Fruit fly (Drosophila melanogaster): ENCODE measurements around the gene Est-Q.

The Est-Q gene

dm6 chr3L:21524071-21524889, 23.1 kb downstream of the Est-Q start:
- TF ChIP-seq CG17801 (GFP tag; optimal IDR thresholded peaks at IDR 0.05; ENCODE audit: partially characterized antibody) = no peak

- no peak for TF ChIP-seq CG17801 (GFP tag; optimal IDR thresholded peaks at IDR 0.05; ENCODE audit: partially characterized antibody)
Observed at dm6 chr3L:21529108-21529507, 27.9 kb downstream of the Est-Q start, which contains the start of gene Arv1. Gene Arv1 (minus strand): TSS chr3L:21529333.

- TF ChIP-seq CG17801 (GFP tag; optimal IDR thresholded peaks at IDR 0.05; ENCODE audit: partially characterized antibody) = peak; percentile 62
Observed at dm6 chr3L:21533270-21533948, 32.2 kb downstream of the Est-Q start, which contains the start of gene Mkrn1. Gene Mkrn1 (minus strand): TSS chr3L:21533713.

DNA sequence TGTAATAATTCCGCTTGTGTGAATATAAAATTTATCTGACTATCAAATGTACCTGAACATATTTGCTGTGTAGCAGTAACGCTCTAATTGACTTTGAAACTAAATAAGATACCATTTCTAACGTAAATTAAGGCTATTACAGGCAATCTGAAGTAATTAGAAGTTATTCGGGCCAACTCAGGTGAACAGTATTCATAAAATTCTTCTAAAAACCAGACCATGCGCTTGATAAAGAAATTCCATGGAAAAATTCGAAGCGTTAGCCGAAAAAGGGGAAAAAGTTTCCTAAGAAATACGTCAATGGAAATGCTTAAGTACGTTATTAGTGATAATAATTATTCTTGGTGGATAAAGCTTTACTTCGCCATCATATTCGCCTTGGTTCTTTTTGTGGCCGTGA, 33.1 kb downstream of the Est-Q start, which contains the start of gene ppk5:
Gene ppk5, plus strand, starts transcription at position 301 of the 400 bp plus-strand sequence.
- TF ChIP-seq CG17801 (GFP tag; optimal IDR thresholded peaks at IDR 0.05; ENCODE audit: partially characterized antibody) = no peak

DNA sequence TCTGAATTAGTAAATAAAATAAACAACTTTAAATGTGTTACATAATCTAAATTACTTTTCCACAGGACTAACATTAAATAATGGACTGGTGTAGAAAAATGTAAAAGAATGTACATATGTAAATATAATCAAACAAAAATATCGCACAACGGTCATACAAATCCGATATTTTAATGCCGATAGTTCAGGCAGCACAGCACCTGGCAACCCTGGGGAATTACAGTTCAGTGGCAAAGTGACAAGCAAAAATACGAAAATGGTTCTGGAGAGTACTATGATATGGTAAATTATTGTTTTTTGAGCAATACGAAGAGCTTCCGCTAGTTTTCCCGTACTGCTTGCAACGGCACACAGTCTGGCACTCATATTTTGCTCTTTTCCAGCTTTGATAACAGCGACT, 35.6 kb downstream of the Est-Q start, which contains the start of gene Rpn10:
Gene Rpn10, plus strand, starts transcription at position 144 of the 400 bp plus-strand sequence.
- no peak for TF ChIP-seq CG17801 (GFP tag; optimal IDR thresholded peaks at IDR 0.05; ENCODE audit: partially characterized antibody)

- no peak for TF ChIP-seq CG17801 (GFP tag; optimal IDR thresholded peaks at IDR 0.05; ENCODE audit: partially characterized antibody)
Observed at dm6 chr3L:21538893-21539244, 37.6 kb downstream of the Est-Q start.

DNA sequence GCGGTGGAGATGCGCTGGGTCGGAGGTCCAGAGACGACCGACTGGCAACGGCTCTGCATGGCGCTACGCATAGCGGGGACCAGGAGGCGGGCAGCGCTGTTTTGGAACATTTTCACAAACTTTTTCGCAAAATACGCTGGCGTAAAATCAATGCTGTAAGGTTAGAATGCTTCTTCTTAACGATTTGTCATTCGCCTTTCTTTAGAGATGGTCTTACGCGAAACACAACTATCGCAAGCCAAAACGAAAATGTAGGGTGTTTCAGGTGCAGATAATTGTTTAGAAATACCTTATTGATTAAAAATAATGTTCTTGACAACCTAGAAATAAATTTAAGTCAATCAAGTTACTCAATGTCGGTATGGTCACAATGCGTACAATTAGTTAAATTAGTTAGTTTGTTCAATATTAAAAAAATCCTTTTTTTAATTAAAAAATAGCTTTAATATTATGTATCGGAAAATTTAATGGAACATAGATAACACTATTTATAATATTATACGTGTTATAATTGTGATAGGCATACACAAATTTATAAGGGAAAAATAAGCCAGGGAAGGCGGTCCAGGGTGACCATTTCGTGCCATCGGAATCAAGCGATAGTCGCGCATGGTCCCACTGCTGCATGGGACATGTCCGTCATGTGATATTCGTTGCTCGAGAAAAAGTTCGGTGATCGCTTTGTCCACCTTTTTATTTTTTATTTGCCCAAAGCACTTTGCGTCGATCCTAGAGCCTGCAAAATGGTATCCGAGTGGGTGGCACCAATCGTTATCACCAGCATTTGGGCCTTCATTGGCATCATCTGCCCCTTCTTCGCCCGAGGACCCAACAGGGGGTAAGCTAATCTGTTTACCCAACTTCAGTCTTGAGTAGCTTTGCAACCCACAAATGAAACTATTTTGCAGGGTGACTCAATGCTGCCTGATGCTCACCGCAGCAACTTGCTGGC, 38.3 kb downstream of the Est-Q start, which contains the start of the genes COX8 and VhaM9.7-b:
Gene COX8, minus strand, starts transcription at position 203 of the 952 bp plus-strand sequence.
Gene VhaM9.7-b, plus strand, starts transcription at position 618 of the 952 bp plus-strand sequence.
- TF ChIP-seq CG17801 (GFP tag; optimal IDR thresholded peaks at IDR 0.05; ENCODE audit: partially characterized antibody) = peak; percentile 33

DNA sequence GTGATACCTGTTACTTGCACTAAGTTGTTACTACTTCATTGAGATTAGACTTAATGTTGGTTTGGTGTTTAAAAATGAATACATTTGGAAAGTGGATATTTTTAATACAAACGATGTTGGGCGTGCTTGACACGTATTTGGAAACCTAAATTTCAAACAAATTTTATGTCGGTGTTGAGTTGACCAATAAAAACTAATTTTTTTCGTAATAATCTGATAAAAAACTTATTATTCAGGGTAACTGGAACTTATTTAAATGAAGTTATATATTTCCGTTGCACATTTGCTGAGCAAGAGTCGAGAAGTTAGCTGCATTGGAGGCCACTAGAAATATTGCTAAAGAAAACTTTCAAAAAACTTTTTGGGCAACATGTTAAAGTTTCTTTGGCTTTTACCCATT, 40.8 kb downstream of the Est-Q start, which contains the start of gene CG33290:
Gene CG33290, plus strand, starts transcription at position 301 of the 400 bp plus-strand sequence.
- TF ChIP-seq CG17801 (GFP tag; optimal IDR thresholded peaks at IDR 0.05; ENCODE audit: partially characterized antibody) = no peak
